Worm (Caenorhabditis elegans): Measurements from ENCODE around the gene melo-3.

- TF ChIP-seq hnd-1 (tag; optimal IDR thresholded peaks at IDR 0.05) (no peak), ama-1 (optimal IDR thresholded peaks at IDR 0.05) (no peak), hmg-4 (GFP tag; optimal IDR thresholded peaks at IDR 0.05) (no peak), ceh-13 (GFP tag; optimal IDR thresholded peaks at IDR 0.05) (no peak), ceh-36 (tag; optimal IDR thresholded peaks at IDR 0.05) (no peak), ets-7 (tag; optimal IDR thresholded peaks at IDR 0.05) (no peak), pes-1 (GFP tag; IDR thresholded peaks at IDR 0.05) (no peak)
Measured at ce11 chrV:15023544-15023943, 13.1 kb downstream of the melo-3 start, which contains the start of gene F14H8.4.

All from whole organism, early embryonic.